Fruit fly (Drosophila melanogaster) whole organism, pupa: ENCODE measurements around the gene COX7A.

ENCODE experiments used
- CG17806 ChIP-seq: fragments of 200-800 bp; sonication (Bioruptor generic); optimal IDR thresholded peaks from 2 replicates; lab custom pipeline; 2018; ENCODE audit warnings: missing biosample characterization, mild to moderate bottlenecking, missing genetic modification characterization, moderate library complexity
- CG32121 ChIP-seq: fragments of 200-800 bp; sonication (Bioruptor generic); IDR thresholded peaks from 2 replicates; pipeline ENCODE4 v1.3.6; 2022; ENCODE audit warnings: missing biosample characterization, missing genetic modification characterization
- CG34367 ChIP-seq: fragments of 200-800 bp; sonication (Bioruptor generic); optimal IDR thresholded peaks from 2 replicates; lab custom pipeline; 2018; ENCODE audit warnings: missing biosample characterization, mild to moderate bottlenecking, missing genetic modification characterization
- CG8159 ChIP-seq: fragments of 200-800 bp; sonication (Bioruptor generic); optimal IDR thresholded peaks from 3 replicates; lab custom pipeline; 2018; ENCODE audit warnings: missing biosample characterization, mild to moderate bottlenecking, missing genetic modification characterization, moderate library complexity
- D1 ChIP-seq: fragments of 200-800 bp; sonication (Bioruptor generic); optimal IDR thresholded peaks from 2 replicates; lab custom pipeline; 2018; ENCODE audit warnings: missing biosample characterization, mild to moderate bottlenecking, missing genetic modification characterization, moderate library complexity
- gl ChIP-seq: fragments of 200-800 bp; sonication (Bioruptor generic); optimal IDR thresholded peaks from 2 replicates; lab custom pipeline; 2018; ENCODE audit warnings: missing biosample characterization, mild to moderate bottlenecking, missing genetic modification characterization

- peak; percentile 3 for TF ChIP-seq CG17806 (tag; lab: Kevin White, UChicago)
- no peak for TF ChIP-seq D1 (tag; lab: Kevin White, UChicago)
- TF ChIP-seq CG32121 (GFP tag; lab: Robert Waterston, UW), result peak; percentile 74
- TF ChIP-seq gl (tag; lab: Kevin White, UChicago), result no peak
- TF ChIP-seq CG34367 (tag; lab: Kevin White, UChicago), result no peak
- TF ChIP-seq CG8159 (tag; lab: Kevin White, UChicago), result no peak
Observed at dm6 chr3R:8354458-8354857, 13.6 kb upstream of the COX7A start.
